Worm (Caenorhabditis elegans): Measurements from ENCODE around the gene ZK688.10.

DNA sequence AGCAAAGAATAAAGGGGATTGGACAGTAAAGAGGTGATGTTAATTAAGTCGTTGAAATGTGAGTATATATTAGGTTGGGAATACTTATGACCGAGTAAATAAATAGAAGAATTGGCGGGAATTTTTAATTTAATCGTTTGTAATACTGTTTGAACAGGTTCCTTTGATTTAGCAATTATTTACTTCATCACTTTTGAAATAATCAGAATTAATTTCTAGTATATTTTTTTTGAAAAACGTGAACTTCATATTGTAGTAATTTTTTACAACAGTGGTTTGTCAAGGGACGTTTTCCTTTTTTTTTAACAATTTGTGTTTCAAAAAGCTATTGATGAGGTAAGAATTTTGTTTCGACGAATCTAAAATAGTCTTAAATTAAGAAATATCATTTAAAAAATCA lies 25.4 kb upstream of the ZK688.10 start, which contains the start of gene C29E4.17:
- TF ChIP-seq T22C8.4 (GFP tag; IDR thresholded peaks at IDR 0.05) (no peak), ztf-23 (GFP tag; IDR thresholded peaks at IDR 0.05) (no peak), med-1 (GFP tag; optimal IDR thresholded peaks at IDR 0.05; ENCODE audit: insufficient read depth) (no peak), tab-1 (GFP tag; IDR thresholded peaks at IDR 0.05) (no peak)

Data from whole organism, midembryonic.